Worm (Caenorhabditis elegans): ENCODE measurements around the gene F48G7.8.
A peak's percentile ranks its signal among the peaks of the same experiment; 100 is the strongest.

Gene F48G7.8

ce11 chrV:619054-619453, 8.4 kb downstream of the F48G7.8 start, which contains the start of gene F48G7.4:
Gene F48G7.4, plus strand, starts transcription at chrV:619453.
- TF ChIP-seq sma-9 (GFP tag; optimal IDR thresholded peaks at IDR 0.05) (peak; percentile 91), sma-9 (tag; optimal IDR thresholded peaks at IDR 0.05) (no peak), peb-1 (tag; optimal IDR thresholded peaks at IDR 0.05) (no peak), nhr-77 (tag; optimal IDR thresholded peaks at IDR 0.05) (no peak), lin-39 (tag; optimal IDR thresholded peaks at IDR 0.05) (no peak), R02D3.7 (tag; optimal IDR thresholded peaks at IDR 0.05) (no peak), sem-4 (tag; optimal IDR thresholded peaks at IDR 0.05) (peak; percentile 51), snpc-4 (tag; optimal IDR thresholded peaks at IDR 0.05) (peak; percentile 32), nhr-10 (tag; optimal IDR thresholded peaks at IDR 0.05) (no peak), elt-3 (tag; optimal IDR thresholded peaks at IDR 0.05) (no peak), sma-3 (GFP tag; optimal IDR thresholded peaks at IDR 0.05) (peak; percentile 1), fos-1 (tag; optimal IDR thresholded peaks at IDR 0.05) (peak; percentile 79), unc-62 (GFP tag; optimal IDR thresholded peaks at IDR 0.05) (peak; percentile 58), zag-1 (tag; optimal IDR thresholded peaks at IDR 0.05) (peak; percentile 84), nhr-12 (tag; optimal IDR thresholded peaks at IDR 0.05) (no peak), mdl-1 (tag; optimal IDR thresholded peaks at IDR 0.05) (peak; percentile 32 to 50), nhr-237 (tag; optimal IDR thresholded peaks at IDR 0.05) (no peak), lsy-2 (tag; optimal IDR thresholded peaks at IDR 0.05) (peak in 1 of 2 experiments; percentile 83), unc-55 (GFP tag; optimal IDR thresholded peaks at IDR 0.05) (peak; percentile 92), blmp-1 (tag; optimal IDR thresholded peaks at IDR 0.05; ENCODE audit: insufficient read depth) (no peak), nhr-11 (tag; optimal IDR thresholded peaks at IDR 0.05) (no peak), C34F6.9 (tag; optimal IDR thresholded peaks at IDR 0.05) (peak; percentile 88), nhr-6 (tag; optimal IDR thresholded peaks at IDR 0.05) (peak; percentile 87), ama-1 (optimal IDR thresholded peaks at IDR 0.05) (no peak), Y55F3AM.14 (GFP tag; optimal IDR thresholded peaks at IDR 0.05) (peak; percentile 68), lin-13 (GFP tag; optimal IDR thresholded peaks at IDR 0.05) (peak; percentile 44), dmd-4 (tag; optimal IDR thresholded peaks at IDR 0.05) (no peak), ZK546.5 (tag; optimal IDR thresholded peaks at IDR 0.05) (no peak), nhr-21 (tag; optimal IDR thresholded peaks at IDR 0.05) (peak; percentile 53), unc-39 (tag; optimal IDR thresholded peaks at IDR 0.05) (no peak), egl-27 (tag; optimal IDR thresholded peaks at IDR 0.05) (peak; percentile 82), skn-1 (tag; optimal IDR thresholded peaks at IDR 0.05) (no peak), mab-5 (tag; optimal IDR thresholded peaks at IDR 0.05) (peak; percentile 8), F13H6.1 (tag; optimal IDR thresholded peaks at IDR 0.05) (peak; percentile 74), gmeb-1 (tag; optimal IDR thresholded peaks at IDR 0.05) (peak; percentile 8), ztf-1 (GFP tag; conservative IDR thresholded peaks at IDR 0.05) (no peak), nhr-25 (tag; optimal IDR thresholded peaks at IDR 0.05) (peak; percentile 51), alr-1 (tag; optimal IDR thresholded peaks at IDR 0.05) (no peak), ztf-11 (tag; optimal IDR thresholded peaks at IDR 0.05) (no peak), ztf-4 (tag; optimal IDR thresholded peaks at IDR 0.05) (peak; percentile 25), ceh-82 (tag; optimal IDR thresholded peaks at IDR 0.05) (no peak), elt-1 (tag; optimal IDR thresholded peaks at IDR 0.05) (no peak), nhr-129 (tag; optimal IDR thresholded peaks at IDR 0.05) (peak; percentile 67), crh-2 (tag; optimal IDR thresholded peaks at IDR 0.05) (peak; percentile 67)

- TF ChIP-seq mab-5 (tag; optimal IDR thresholded peaks at IDR 0.05): no peak
- TF ChIP-seq zag-1 (tag; optimal IDR thresholded peaks at IDR 0.05): no peak
- TF ChIP-seq nhr-10 (tag; optimal IDR thresholded peaks at IDR 0.05): no peak
- TF ChIP-seq elt-1 (tag; optimal IDR thresholded peaks at IDR 0.05): no peak
- no peak for TF ChIP-seq lin-39 (tag; optimal IDR thresholded peaks at IDR 0.05)
- peak; percentile 5 for TF ChIP-seq C34F6.9 (tag; optimal IDR thresholded peaks at IDR 0.05)
- peak in 1 of 2 experiments; percentile 29 for TF ChIP-seq lsy-2 (tag; optimal IDR thresholded peaks at IDR 0.05)
- no peak for TF ChIP-seq nhr-12 (tag; optimal IDR thresholded peaks at IDR 0.05)
- TF ChIP-seq sma-9 (GFP tag; optimal IDR thresholded peaks at IDR 0.05): peak; percentile 15
- TF ChIP-seq sma-9 (tag; optimal IDR thresholded peaks at IDR 0.05): no peak
- TF ChIP-seq R02D3.7 (tag; optimal IDR thresholded peaks at IDR 0.05): no peak
- no peak for TF ChIP-seq gmeb-1 (tag; optimal IDR thresholded peaks at IDR 0.05)
- TF ChIP-seq unc-55 (GFP tag; optimal IDR thresholded peaks at IDR 0.05): no peak
- no peak for TF ChIP-seq ceh-82 (tag; optimal IDR thresholded peaks at IDR 0.05)
- no peak for TF ChIP-seq nhr-77 (tag; optimal IDR thresholded peaks at IDR 0.05)
- TF ChIP-seq elt-3 (tag; optimal IDR thresholded peaks at IDR 0.05): no peak
- no peak for TF ChIP-seq ztf-11 (tag; optimal IDR thresholded peaks at IDR 0.05)
These were observed 9.6 kb downstream of the F48G7.8 start for ce11 chrV:617917-618316.

All from whole organism, L2 larva.